Worm (Caenorhabditis elegans): Measurements from ENCODE around the gene C16E9.1.

- no peak for TF ChIP-seq isw-1 (GFP tag; IDR thresholded peaks at IDR 0.05)
- no peak for TF ChIP-seq nhr-12 (tag; optimal IDR thresholded peaks at IDR 0.05)
- no peak for TF ChIP-seq nhr-77 (tag; optimal IDR thresholded peaks at IDR 0.05)
- no peak for TF ChIP-seq nhr-237 (tag; optimal IDR thresholded peaks at IDR 0.05)
- TF ChIP-seq snpc-4 (tag; optimal IDR thresholded peaks at IDR 0.05): no peak
- no peak for TF ChIP-seq skn-1 (tag; optimal IDR thresholded peaks at IDR 0.05)
- TF ChIP-seq aha-1 (tag; optimal IDR thresholded peaks at IDR 0.05): no peak
- TF ChIP-seq zag-1 (tag; optimal IDR thresholded peaks at IDR 0.05): no peak
- no peak for TF ChIP-seq ztf-11 (tag; optimal IDR thresholded peaks at IDR 0.05)
- no peak for TF ChIP-seq ceh-82 (tag; optimal IDR thresholded peaks at IDR 0.05)
- peak; percentile 66 for TF ChIP-seq blmp-1 (tag; optimal IDR thresholded peaks at IDR 0.05)
Measured at ce11 chrX:6939917-6940316, at the start of gene C16E9.1.
